Fruit fly (Drosophila melanogaster): ENCODE results near the gene CG7988.
A peak's percentile ranks its signal among the peaks of the same experiment; 100 is the strongest.

Gene CG7988

DNA sequence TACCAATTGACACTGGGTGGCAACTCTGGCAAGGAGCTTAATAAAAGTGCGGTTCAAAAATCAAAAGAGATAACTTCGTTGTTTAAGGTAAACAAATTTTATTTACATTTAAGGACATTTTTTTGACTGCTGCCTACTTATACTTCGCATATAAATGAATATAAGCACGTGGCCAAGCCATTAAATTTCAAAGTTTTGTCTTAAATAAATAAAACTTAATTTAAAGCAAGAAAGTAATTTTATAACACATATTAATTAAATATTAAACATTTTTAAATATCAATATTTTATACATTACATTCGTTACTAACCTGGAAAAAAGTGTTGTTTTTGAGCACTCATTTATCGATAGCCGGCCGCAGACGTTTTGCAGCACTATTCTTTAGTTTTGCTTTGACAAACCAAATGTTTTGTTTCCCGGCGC lies 31.6 kb upstream of the CG7988 start, which contains the start of the genes CG12321 and MED17 (continued):
- TF ChIP-seq Hr51 (GFP tag; optimal IDR thresholded peaks at IDR 0.05) (peak; percentile 74 to 91), pros (GFP tag; optimal IDR thresholded peaks at IDR 0.05) (no peak), CG31388 (GFP tag; optimal IDR thresholded peaks at IDR 0.05) (peak; percentile 82), dati (GFP tag; IDR thresholded peaks at IDR 0.05) (no peak), CG17359 (tag; optimal IDR thresholded peaks at IDR 0.05) (peak; percentile 84), CG18476 (GFP tag; optimal IDR thresholded peaks at IDR 0.05) (peak; percentile 84), Sox102F (GFP tag; optimal IDR thresholded peaks at IDR 0.05) (peak; percentile 91), Dbx (GFP tag; IDR thresholded peaks at IDR 0.05) (peak; percentile 96), lab (GFP tag; optimal IDR thresholded peaks at IDR 0.05) (peak; percentile 90), sna (GFP tag; IDR thresholded peaks at IDR 0.05; ENCODE audit: partially characterized antibody) (no peak), CG16815 (GFP tag; optimal IDR thresholded peaks at IDR 0.05) (peak; percentile 92), CG4617 (GFP tag; optimal IDR thresholded peaks at IDR 0.05; ENCODE audit: borderline replicate concordance) (peak; percentile 83), CG8388 (GFP tag; optimal IDR thresholded peaks at IDR 0.05) (peak; percentile 80), dmrt11E (tag; optimal IDR thresholded peaks at IDR 0.05) (peak; percentile 87), CG8478 (optimal IDR thresholded peaks at IDR 0.05) (no peak), Mes4 (GFP tag; optimal IDR thresholded peaks at IDR 0.05) (peak; percentile 33), CG12155 (GFP tag; optimal IDR thresholded peaks at IDR 0.05) (peak; percentile 90), Oaz (GFP tag; IDR thresholded peaks at IDR 0.05) (peak; percentile 50; the same call in 1 of the 2 replicates), sisA (GFP tag; IDR thresholded peaks at IDR 0.05) (peak; percentile 90), Sox100B (GFP tag; optimal IDR thresholded peaks at IDR 0.05) (peak; percentile 88), ewg (GFP tag; optimal IDR thresholded peaks at IDR 0.05) (peak; percentile 82), danr (GFP tag; IDR thresholded peaks at IDR 0.05) (peak; percentile 73; the same call in 1 of the 2 replicates), wor (GFP tag; IDR thresholded peaks at IDR 0.05) (peak; percentile 85), CG10462 (GFP tag; optimal IDR thresholded peaks at IDR 0.05) (peak; percentile 76), insv (GFP tag; optimal IDR thresholded peaks at IDR 0.05) (peak in 1 of 2 experiments; percentile 57), CG30403 (GFP tag; optimal IDR thresholded peaks at IDR 0.05) (peak; percentile 93), CG8765 (GFP tag; IDR thresholded peaks at IDR 0.05) (peak; percentile 46), CG13775 (GFP tag; optimal IDR thresholded peaks at IDR 0.05) (peak; percentile 94), Taf1 (GFP tag; IDR thresholded peaks at IDR 0.05) (peak; percentile 59), yki (optimal IDR thresholded peaks at IDR 0.05) (no peak), CG9817 (tag; optimal IDR thresholded peaks at IDR 0.05) (peak; percentile 86), CG2889 (GFP tag; IDR thresholded peaks at IDR 0.05) (peak; percentile 77), fd3F (GFP tag; optimal IDR thresholded peaks at IDR 0.05) (peak; percentile 85), gcm2 (GFP tag; optimal IDR thresholded peaks at IDR 0.05) (peak; percentile 62), CG10209 (GFP tag; optimal IDR thresholded peaks at IDR 0.05) (peak; percentile 92), Awh (GFP tag; IDR thresholded peaks at IDR 0.05) (peak; percentile 50; the same call in 1 of the 2 replicates), da (GFP tag; optimal IDR thresholded peaks at IDR 0.05) (no peak), rib (GFP tag; IDR thresholded peaks at IDR 0.05) (peak; percentile 54), sim (GFP tag; IDR thresholded peaks at IDR 0.05) (0 out of 2 replicates have a peak, but pooled peaks have one; percentile 31), CG30020 (tag; optimal IDR thresholded peaks at IDR 0.05) (peak; percentile 73), CG30431 (GFP tag; optimal IDR thresholded peaks at IDR 0.05) (peak; percentile 85), gce (GFP tag; IDR thresholded peaks at IDR 0.05) (peak; percentile 72; the same call in 2 of the 3 replicates), slou (GFP tag; optimal IDR thresholded peaks at IDR 0.05) (peak; percentile 82), Aef1 (GFP tag; IDR thresholded peaks at IDR 0.05) (peak; percentile 90), CG3838 (GFP tag; optimal IDR thresholded peaks at IDR 0.05) (peak; percentile 43), CG7372 (GFP tag; IDR thresholded peaks at IDR 0.05) (peak; percentile 87), ac (GFP tag; optimal IDR thresholded peaks at IDR 0.05) (peak; percentile 11), CG3065 (GFP tag; optimal IDR thresholded peaks at IDR 0.05) (peak; percentile 82), CG3407 (GFP tag; optimal IDR thresholded peaks at IDR 0.05) (peak; percentile 70), zfh2 (GFP tag; optimal IDR thresholded peaks at IDR 0.05) (peak; percentile 79), CG13296 (GFP tag; optimal IDR thresholded peaks at IDR 0.05) (peak; percentile 84)

All from whole organism, embryonic.